Worm (Caenorhabditis elegans): ENCODE results near the gene Y51A2B.2.

DNA sequence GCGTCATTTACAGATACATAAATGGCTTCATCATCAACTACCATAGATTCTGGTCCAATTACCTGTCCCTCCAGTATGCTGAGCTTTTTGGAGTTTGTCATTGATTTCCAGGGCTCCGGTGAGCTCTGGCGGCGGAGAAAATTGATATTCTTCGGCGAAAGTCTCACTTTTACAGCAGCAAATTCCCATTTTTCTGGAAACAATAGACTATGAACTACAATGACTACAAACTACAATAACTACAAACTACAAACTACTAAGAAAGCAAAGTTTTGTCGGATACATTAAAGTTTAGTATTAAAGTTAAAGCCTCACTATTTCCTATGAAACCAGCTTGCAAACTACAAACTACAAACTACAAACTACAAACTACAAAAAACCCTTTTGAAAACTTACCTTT, 18.6 kb upstream of the Y51A2B.2 start, which contains the start of gene C08E8.2:
- TF ChIP-seq lin-13 (GFP tag; optimal IDR thresholded peaks at IDR 0.05) (no peak), nhr-77 (tag; optimal IDR thresholded peaks at IDR 0.05) (no peak), ama-1 (optimal IDR thresholded peaks at IDR 0.05) (no peak), elt-2 (tag; optimal IDR thresholded peaks at IDR 0.05) (no peak), mdl-1 (tag; optimal IDR thresholded peaks at IDR 0.05) (no peak), unc-62 (GFP tag; optimal IDR thresholded peaks at IDR 0.05) (no peak), ces-1 (GFP tag; optimal IDR thresholded peaks at IDR 0.05) (no peak), elt-3 (tag; optimal IDR thresholded peaks at IDR 0.05) (no peak), C16A3.4 (tag; optimal IDR thresholded peaks at IDR 0.05) (no peak), aha-1 (tag; optimal IDR thresholded peaks at IDR 0.05) (no peak), fkh-4 (tag; optimal IDR thresholded peaks at IDR 0.05; ENCODE audit: borderline replicate concordance) (no peak), ztf-4 (tag; optimal IDR thresholded peaks at IDR 0.05) (no peak)
